Fruit fly (Drosophila melanogaster) whole organism, embryonic: ENCODE measurements around the gene Ccp84Ad.
A peak's percentile ranks its signal among the peaks of the same experiment; 100 is the strongest.

Experiments
- CG10274 ChIP-seq: fragments of 200-800 bp; sonication (Bioruptor generic); optimal IDR thresholded peaks from 3 replicates; lab custom pipeline; 2017; ENCODE audit warnings: missing biosample characterization, mild to moderate bottlenecking, missing genetic modification characterization
- CG17186 ChIP-seq: fragments of 200-800 bp; sonication (Bioruptor generic); optimal IDR thresholded peaks from 3 replicates; lab custom pipeline; 2017; ENCODE audit warnings: missing biosample characterization, missing genetic modification reagents, missing genetic modification characterization
- CG6689 ChIP-seq: fragments of 200-800 bp; sonication (Bioruptor generic); IDR thresholded peaks from 2 replicates; pipeline ENCODE4 v1.3.6; 2022; ENCODE audit warnings: missing biosample characterization, missing genetic modification characterization
- Oaz ChIP-seq: fragments of 200-800 bp; sonication (Bioruptor generic); IDR thresholded peaks from 2 replicates; pipeline ENCODE4 v1.3.6; 2022; ENCODE audit warnings: missing biosample characterization, missing genetic modification characterization
- Six4 ChIP-seq: fragments of 200-800 bp; sonication (Bioruptor generic); optimal IDR thresholded peaks from 2 replicates; lab custom pipeline; 2016; ENCODE audit warnings: missing biosample characterization, missing genetic modification characterization
- caup ChIP-seq: fragments of 200-800 bp; sonication (Bioruptor generic); optimal IDR thresholded peaks from 3 replicates; lab custom pipeline; 2017; ENCODE audit warnings: missing biosample characterization, mild to moderate bottlenecking, missing genetic modification characterization, moderate library complexity; ENCODE audit not compliant: severe bottlenecking
- disco-r ChIP-seq: fragments of 200-800 bp; sonication (Bioruptor generic); optimal IDR thresholded peaks from 2 replicates; lab custom pipeline; 2016; ENCODE audit warnings: missing biosample characterization, missing genetic modification characterization
- h ChIP-seq: fragments of >200 bp; optimal IDR thresholded peaks from 2 replicates; lab custom pipeline; 2017
- pho ChIP-seq: fragments of 200-800 bp; sonication (Bioruptor generic); optimal IDR thresholded peaks from 2 replicates; lab custom pipeline; 2016; ENCODE audit warnings: missing biosample characterization, missing genetic modification characterization

DNA sequence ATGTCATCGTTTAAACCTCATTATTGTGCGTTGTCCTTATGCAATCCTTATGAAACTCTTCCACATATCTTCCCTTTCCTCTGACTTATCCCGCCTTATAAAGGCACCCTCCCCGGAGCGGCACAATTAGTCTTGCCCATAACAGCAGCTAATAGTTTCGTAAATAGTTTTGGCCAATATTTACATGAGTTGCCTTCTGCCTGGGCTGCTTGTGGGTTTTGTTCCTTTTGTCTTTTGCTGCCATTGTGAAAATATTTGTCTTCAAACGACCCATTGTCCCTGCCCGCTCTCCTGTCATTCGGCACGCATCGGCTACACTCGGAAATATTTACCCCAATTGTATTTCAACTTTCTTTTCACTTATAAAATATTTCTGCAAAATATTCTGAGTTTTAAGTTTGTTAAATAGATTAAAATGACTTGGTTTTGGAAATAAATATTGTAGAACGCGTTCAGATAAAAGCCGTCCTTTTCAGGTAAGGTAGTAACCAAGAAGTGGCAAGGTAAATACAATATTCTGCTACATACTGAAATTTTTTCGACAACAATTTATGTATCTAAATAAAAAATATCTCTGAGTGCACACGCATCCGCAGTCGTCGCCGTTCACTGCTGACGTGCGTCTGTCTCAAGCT is 31.1 kb downstream of the Ccp84Ad start:
- TF ChIP-seq CG6689 (GFP tag; lab: Robert Waterston, UW): 0 out of 2 replicates have a peak, but pooled peaks have one; percentile 22
- no peak for TF ChIP-seq CG17186 (GFP tag; lab: Kevin White, UChicago)
- TF ChIP-seq Oaz (GFP tag; lab: Robert Waterston, UW): no peak
- no peak for TF ChIP-seq caup (GFP tag; lab: Kevin White, UChicago)
- no peak for TF ChIP-seq pho (GFP tag; lab: Kevin White, UChicago)
- no peak for TF ChIP-seq Six4 (GFP tag; lab: Kevin White, UChicago)
- TF ChIP-seq CG10274 (GFP tag; lab: Kevin White, UChicago): no peak
- TF ChIP-seq disco-r (GFP tag; lab: Kevin White, UChicago): no peak
- TF ChIP-seq h (lab: Kevin White, UChicago): no peak
